Worm (Caenorhabditis elegans) whole organism, young adult: ENCODE measurements around the gene C46C2.5.
"Not testable (repeated sequence)": the region's sequence is repeated elsewhere in the genome, so short reads cannot be mapped to it uniquely, and the experiment has no call there.

Experiments used
- C06A6.2 ChIP-seq: fragments of 200-800 bp; sonication (Bioruptor generic); conservative IDR thresholded peaks from 2 replicates; pipeline ENCODE4 v1.3.6; 2022; ENCODE audit warnings: missing genetic modification characterization, missing compliant biosample characterization
- F37B4.10 ChIP-seq: fragments of 200-800 bp; sonication (Bioruptor generic); IDR thresholded peaks from 2 replicates; pipeline ENCODE4 v1.3.6; 2022; ENCODE audit warnings: missing genetic modification characterization, missing compliant biosample characterization
- F39B2.1 ChIP-seq: fragments of 200-800 bp; sonication (Bioruptor generic); IDR thresholded peaks from 2 replicates; pipeline ENCODE4 v1.3.6; 2022; ENCODE audit warnings: missing genetic modification reagents, missing genetic modification characterization, missing compliant biosample characterization
- akir-1 ChIP-seq: fragments of 200-800 bp; sonication (Bioruptor generic); optimal IDR thresholded peaks from 2 replicates; lab custom pipeline; 2018; ENCODE audit warnings: mild to moderate bottlenecking, missing genetic modification characterization, moderate library complexity, missing compliant biosample characterization
- efl-1 ChIP-seq: fragments of 150-350 bp; optimal IDR thresholded peaks from 2 replicates; lab custom pipeline; 2014; ENCODE audit warnings: missing biosample characterization, missing genetic modification reagents, missing genetic modification characterization
- him-1 ChIP-seq: sonication (generic microtip); optimal IDR thresholded peaks from 2 replicates; lab custom pipeline; 2016; ENCODE audit warnings: missing genotype, missing genetic modification reagents, missing genetic modification characterization, missing compliant biosample characterization
- hmg-1.2 ChIP-seq: fragments of 200-800 bp; sonication (Bioruptor generic); IDR thresholded peaks from 2 replicates; pipeline ENCODE4 v1.3.6; 2022; ENCODE audit warnings: missing genetic modification reagents, missing genetic modification characterization, missing compliant biosample characterization
- madf-3 ChIP-seq: fragments of 200-800 bp; sonication (Bioruptor generic); IDR thresholded peaks from 2 replicates; pipeline ENCODE4 v1.3.6; 2022; ENCODE audit warnings: missing genetic modification reagents, missing genetic modification characterization, missing compliant biosample characterization
- rcor-1 ChIP-seq: fragments of 200-800 bp; sonication (Bioruptor generic); IDR thresholded peaks from 2 replicates; pipeline ENCODE4 v1.3.6; 2022; ENCODE audit warnings: missing genetic modification reagents, missing genetic modification characterization, missing compliant biosample characterization
- xnd-1 ChIP-seq: sonication (generic microtip); optimal IDR thresholded peaks from 2 replicates; lab custom pipeline; 2016; ENCODE audit warnings: missing genotype, missing genetic modification reagents, missing genetic modification characterization, missing compliant biosample characterization

ce11 chrIV:9196023-9196636 lies 3.7 kb upstream of the C46C2.5 start:
- TF ChIP-seq F39B2.1 (peak; percentile 96), xnd-1 (tag; lab: Kevin White, UChicago) (peak; percentile 86), efl-1 (peak; percentile 39), him-1 (tag; lab: Kevin White, UChicago) (peak; percentile 61), madf-3 (peak; percentile 98), C06A6.2 (GFP tag; lab: Robert Waterston, UW) (peak; percentile 92), rcor-1 (GFP tag; lab: Robert Waterston, UW) (peak; percentile 99), F37B4.10 (peak; percentile 99), hmg-1.2 (GFP tag; lab: Robert Waterston, UW) (peak; percentile 100)
- not testable (repeated sequence) for TF ChIP-seq akir-1
